Fruit fly (Drosophila melanogaster): ENCODE data around the gene CG33928.
A peak's percentile ranks its signal among the peaks of the same experiment; 100 is the strongest.

CG33928 gene

dm6 chr2L:17450505-17451415 lies 14.4 kb upstream of the CG33928 start (continued):
- TF ChIP-seq Sox102F (GFP tag; optimal IDR thresholded peaks at IDR 0.05) (peak; percentile 82), pho (GFP tag; optimal IDR thresholded peaks at IDR 0.05) (peak; percentile 18), Meics (GFP tag; optimal IDR thresholded peaks at IDR 0.05) (peak; percentile 79), her (GFP tag; optimal IDR thresholded peaks at IDR 0.05) (no peak), CG10209 (GFP tag; optimal IDR thresholded peaks at IDR 0.05) (peak; percentile 66), CG7786 (GFP tag; optimal IDR thresholded peaks at IDR 0.05) (peak; percentile 1), Opbp (GFP tag; IDR thresholded peaks at IDR 0.05; ENCODE audit: partially characterized antibody) (no peak), CG4282 (GFP tag; optimal IDR thresholded peaks at IDR 0.05) (no peak), tin (GFP tag; optimal IDR thresholded peaks at IDR 0.05) (peak; percentile 19), CG15479 (GFP tag; optimal IDR thresholded peaks at IDR 0.05) (no peak), Vsx1 (GFP tag; optimal IDR thresholded peaks at IDR 0.05) (peak; percentile 33), CG12219 (GFP tag; optimal IDR thresholded peaks at IDR 0.05) (peak; percentile 20), Hr78 (GFP tag; optimal IDR thresholded peaks at IDR 0.05) (no peak), CG3281 (GFP tag; optimal IDR thresholded peaks at IDR 0.05) (peak; percentile 71), CG7928 (GFP tag; optimal IDR thresholded peaks at IDR 0.05) (no peak), ham (GFP tag; IDR thresholded peaks at IDR 0.05) (no peak; the same call in 1 of the 2 replicates), zf30C (GFP tag; optimal IDR thresholded peaks at IDR 0.05) (peak; percentile 69), repo (GFP tag; optimal IDR thresholded peaks at IDR 0.05) (no peak), wdn (GFP tag; IDR thresholded peaks at IDR 0.05) (no peak), CG9932 (GFP tag; IDR thresholded peaks at IDR 0.05) (no peak), Hmx (GFP tag; optimal IDR thresholded peaks at IDR 0.05) (peak; percentile 50), gsb (GFP tag; IDR thresholded peaks at IDR 0.05) (no peak), Spps (tag; optimal IDR thresholded peaks at IDR 0.05) (no peak), BEAF-32 (GFP tag; optimal IDR thresholded peaks at IDR 0.05) (no peak), YL-1 (GFP tag; optimal IDR thresholded peaks at IDR 0.05) (no peak), Fer2 (tag; optimal IDR thresholded peaks at IDR 0.05) (peak; percentile 18), CG17802 (tag; optimal IDR thresholded peaks at IDR 0.05) (no peak), Drgx (GFP tag; IDR thresholded peaks at IDR 0.05) (no peak; the same call in 1 of the 2 replicates), fd102C (GFP tag; optimal IDR thresholded peaks at IDR 0.05) (no peak), peb (GFP tag; IDR thresholded peaks at IDR 0.05) (no peak), seq (GFP tag; IDR thresholded peaks at IDR 0.05) (0 out of 2 replicates have a peak, but pooled peaks have one; percentile 43), HLHmδ (GFP tag; optimal IDR thresholded peaks at IDR 0.05) (no peak), sens (GFP tag) (peak; percentile 90), so (GFP tag; IDR thresholded peaks at IDR 0.05) (no peak), sna (GFP tag; IDR thresholded peaks at IDR 0.05; ENCODE audit: partially characterized antibody) (no peak), CG4404 (GFP tag; IDR thresholded peaks at IDR 0.05) (no peak), CG2202 (tag; optimal IDR thresholded peaks at IDR 0.05) (no peak), mam (GFP tag; optimal IDR thresholded peaks at IDR 0.05) (peak; percentile 33), Mad (GFP tag; optimal IDR thresholded peaks at IDR 0.05) (no peak), CG42726 (GFP tag; IDR thresholded peaks at IDR 0.05; ENCODE audit: partially characterized antibody) (no peak), org-1 (GFP tag; optimal IDR thresholded peaks at IDR 0.05) (peak; percentile 40), D19B (GFP tag; optimal IDR thresholded peaks at IDR 0.05) (peak; percentile 58), HLH4C (GFP tag; IDR thresholded peaks at IDR 0.05; ENCODE audit: partially characterized antibody) (no peak), Max (GFP tag; optimal IDR thresholded peaks at IDR 0.05) (peak; percentile 33), nerfin-1 (tag; optimal IDR thresholded peaks at IDR 0.05) (peak; percentile 13), NFAT (GFP tag; IDR thresholded peaks at IDR 0.05) (no peak; the same call in 1 of the 2 replicates), mld (GFP tag; IDR thresholded peaks at IDR 0.05; ENCODE audit: partially characterized antibody) (no peak), CG18764 (GFP tag; optimal IDR thresholded peaks at IDR 0.05) (no peak)
